Fruit fly (Drosophila melanogaster) whole organism, embryonic: ENCODE results near the gene CG31792.

Experiments
- Aef1 ChIP-seq: fragments of 200-800 bp; sonication (Bioruptor generic); IDR thresholded peaks from 3 replicates; pipeline ENCODE4 v1.3.6; 2022; ENCODE audit warnings: missing biosample characterization, missing genetic modification characterization
- C15 ChIP-seq: fragments of 200-800 bp; sonication (Bioruptor generic); IDR thresholded peaks from 3 replicates; pipeline ENCODE4 v1.3.6; 2022; ENCODE audit warnings: missing biosample characterization, missing genetic modification characterization
- CG10543 ChIP-seq: fragments of 200-800 bp; sonication (Bioruptor generic); optimal IDR thresholded peaks from 3 replicates; lab custom pipeline; 2017; ENCODE audit warnings: missing biosample characterization, mild to moderate bottlenecking, missing genetic modification characterization, moderate library complexity
- CG11093 ChIP-seq: fragments of 200-800 bp; sonication (Bioruptor generic); IDR thresholded peaks from 3 replicates; pipeline ENCODE4 v1.3.6; 2022; ENCODE audit warnings: missing biosample characterization, missing genetic modification characterization
- CG11398 ChIP-seq: fragments of 200-800 bp; sonication (Bioruptor generic); optimal IDR thresholded peaks from 2 replicates; lab custom pipeline; 2016; ENCODE audit warnings: missing biosample characterization, missing genetic modification characterization
- CG12071 ChIP-seq: fragments of 200-800 bp; sonication (Bioruptor generic); optimal IDR thresholded peaks from 3 replicates; lab custom pipeline; 2018; ENCODE audit warnings: missing biosample characterization, mild to moderate bottlenecking, missing genetic modification characterization
- CG12104 ChIP-seq: fragments of 200-800 bp; sonication (Bioruptor generic); optimal IDR thresholded peaks from 3 replicates; lab custom pipeline; 2016; ENCODE audit warnings: missing biosample characterization, missing genetic modification characterization
- CG14050 ChIP-seq: fragments of 200-800 bp; sonication (Bioruptor generic); IDR thresholded peaks from 3 replicates; pipeline ENCODE4 v1.3.6; 2022; ENCODE audit warnings: missing biosample characterization, missing genetic modification characterization
- CG15269 ChIP-seq: fragments of 200-800 bp; sonication (Bioruptor generic); optimal IDR thresholded peaks from 2 replicates; lab custom pipeline; 2018; ENCODE audit warnings: missing biosample characterization, mild to moderate bottlenecking, missing genetic modification characterization, moderate library complexity
- CG15479 ChIP-seq: fragments of 200-800 bp; sonication (Bioruptor generic); optimal IDR thresholded peaks from 3 replicates; lab custom pipeline; 2019; ENCODE audit warnings: missing biosample characterization, mild to moderate bottlenecking, missing genetic modification characterization, moderate library complexity
- CG15601 ChIP-seq: fragments of 200-800 bp; sonication (Bioruptor generic); optimal IDR thresholded peaks from 3 replicates; lab custom pipeline; 2019; ENCODE audit warnings: missing biosample characterization, mild to moderate bottlenecking, missing genetic modification characterization, moderate library complexity
- CG16813 ChIP-seq: fragments of 200-800 bp; sonication (Bioruptor generic); IDR thresholded peaks from 3 replicates; pipeline ENCODE4 v1.3.6; 2022; ENCODE audit warnings: missing biosample characterization, missing genetic modification characterization; ENCODE audit not compliant: partially characterized antibody
- CG17359 ChIP-seq: fragments of 200-800 bp; sonication (Bioruptor generic); optimal IDR thresholded peaks from 3 replicates; lab custom pipeline; 2018; ENCODE audit warnings: missing biosample characterization, mild to moderate bottlenecking, missing genetic modification characterization, moderate library complexity
- CG34224 ChIP-seq: fragments of 200-800 bp; sonication (Bioruptor generic); IDR thresholded peaks from 3 replicates; pipeline ENCODE4 v1.3.6; 2022; ENCODE audit warnings: missing biosample characterization, missing genetic modification characterization; ENCODE audit not compliant: partially characterized antibody
- CG5245 ChIP-seq: fragments of 200-800 bp; sonication (Bioruptor generic); optimal IDR thresholded peaks from 3 replicates; lab custom pipeline; 2016; ENCODE audit warnings: missing biosample characterization, missing genetic modification characterization
- CG6813 ChIP-seq: fragments of 200-800 bp; sonication (Bioruptor generic); optimal IDR thresholded peaks from 2 replicates; lab custom pipeline; 2017; ENCODE audit warnings: missing biosample characterization, missing genetic modification characterization, mild to moderate bottlenecking, moderate library complexity, missing genetic modification reagents
- CG7556 ChIP-seq: fragments of 200-800 bp; sonication (Bioruptor generic); optimal IDR thresholded peaks from 2 replicates; lab custom pipeline; 2017; ENCODE audit warnings: missing biosample characterization, mild to moderate bottlenecking, missing genetic modification characterization
- CG7963 ChIP-seq: fragments of 200-800 bp; sonication (Bioruptor generic); IDR thresholded peaks from 3 replicates; pipeline ENCODE4 v1.3.6; 2022; ENCODE audit warnings: missing biosample characterization, missing genetic modification characterization; ENCODE audit not compliant: partially characterized antibody
- CG8765 ChIP-seq: fragments of 200-800 bp; sonication (Bioruptor generic); IDR thresholded peaks from 2 replicates; pipeline ENCODE4 v1.3.6; 2022; ENCODE audit warnings: missing biosample characterization, missing genetic modification characterization
- CG8944 ChIP-seq: fragments of 200-800 bp; sonication (Bioruptor generic); optimal IDR thresholded peaks from 3 replicates; lab custom pipeline; 2016; ENCODE audit warnings: missing biosample characterization, missing genetic modification characterization
- CG9215 ChIP-seq: fragments of 200-800 bp; sonication (Bioruptor generic); IDR thresholded peaks from 2 replicates; pipeline ENCODE4 v1.3.6; 2022; ENCODE audit warnings: missing biosample characterization, missing genetic modification characterization
- CG9437 ChIP-seq: fragments of 200-800 bp; sonication (Bioruptor generic); optimal IDR thresholded peaks from 2 replicates; lab custom pipeline; 2018; ENCODE audit warnings: missing biosample characterization, mild to moderate bottlenecking, missing genetic modification characterization
- Deaf1 ChIP-seq: fragments of 200-800 bp; optimal IDR thresholded peaks from 3 replicates; lab custom pipeline; 2019; ENCODE audit warnings: missing biosample characterization, mild to moderate bottlenecking, missing genetic modification characterization, moderate library complexity
- Drgx ChIP-seq: fragments of 200-800 bp; sonication (Bioruptor generic); IDR thresholded peaks from 2 replicates; pipeline ENCODE4 v1.3.6; 2022; ENCODE audit warnings: missing biosample characterization, missing genetic modification characterization
- Gug ChIP-seq: fragments of 200-800 bp; sonication (Bioruptor generic); IDR thresholded peaks from 4 replicates; pipeline ENCODE4 v1.3.6; 2022; ENCODE audit warnings: missing biosample characterization, missing genetic modification characterization
- H15 ChIP-seq: fragments of 200-800 bp; sonication (Bioruptor generic); IDR thresholded peaks from 3 replicates; pipeline ENCODE4 v1.3.6; 2022; ENCODE audit warnings: missing biosample characterization, missing genetic modification characterization
- HLHmδ ChIP-seq: fragments of 200-800 bp; sonication (Bioruptor generic); optimal IDR thresholded peaks from 2 replicates; lab custom pipeline; 2018; ENCODE audit warnings: missing biosample characterization, mild to moderate bottlenecking, missing genetic modification characterization, moderate library complexity
- Hey ChIP-seq: fragments of 200-800 bp; sonication (Bioruptor generic); optimal IDR thresholded peaks from 3 replicates; lab custom pipeline; 2018; ENCODE audit warnings: missing biosample characterization, mild to moderate bottlenecking, missing genetic modification characterization
- Kr ChIP-seq: fragments of 200-800 bp; sonication (Bioruptor generic); optimal IDR thresholded peaks from 2 replicates; lab custom pipeline; 2017; ENCODE audit warnings: missing biosample characterization, mild to moderate bottlenecking, missing genetic modification characterization
- Mrtf ChIP-seq: fragments of 200-800 bp; sonication (Bioruptor generic); IDR thresholded peaks from 3 replicates; pipeline ENCODE4 v1.3.6; 2022; ENCODE audit warnings: missing biosample characterization, missing genetic modification characterization
- NFAT ChIP-seq: fragments of 200-800 bp; sonication (Bioruptor generic); IDR thresholded peaks from 2 replicates; pipeline ENCODE4 v1.3.6; 2022; ENCODE audit warnings: missing biosample characterization, missing genetic modification characterization
- NK7.1 ChIP-seq: fragments of 200-800 bp; sonication (Bioruptor generic); optimal IDR thresholded peaks from 3 replicates; lab custom pipeline; 2016; ENCODE audit warnings: missing biosample characterization, missing genetic modification characterization
- Nf-YB ChIP-seq: fragments of 200-800 bp; sonication (Bioruptor generic); optimal IDR thresholded peaks from 3 replicates; lab custom pipeline; 2019; ENCODE audit warnings: missing biosample characterization, mild to moderate bottlenecking, missing genetic modification characterization, moderate library complexity
- Poxn ChIP-seq: fragments of 200-800 bp; sonication (Bioruptor generic); IDR thresholded peaks from 2 replicates; pipeline ENCODE4 v1.3.6; 2022; ENCODE audit warnings: missing biosample characterization, missing genetic modification characterization
- Side ChIP-seq: fragments of 200-800 bp; sonication (Bioruptor generic); optimal IDR thresholded peaks from 2 replicates; lab custom pipeline; 2016; ENCODE audit warnings: missing biosample characterization, missing genetic modification characterization
- Sox102F ChIP-seq: fragments of 200-800 bp; sonication (Bioruptor generic); optimal IDR thresholded peaks from 2 replicates; lab custom pipeline; 2018; ENCODE audit warnings: missing biosample characterization, mild to moderate bottlenecking, missing genetic modification characterization, moderate library complexity
- Taf1 ChIP-seq: fragments of 200-800 bp; sonication (Bioruptor generic); IDR thresholded peaks from 2 replicates; pipeline ENCODE4 v1.3.6; 2022; ENCODE audit warnings: missing biosample characterization, missing genetic modification characterization
- Trl ChIP-seq, 3 experiments: fragments of >200 bp in 2 of 3; fragments of 200-800 bp in 1 of 3; sonication (Bioruptor generic) in 1 of 3; optimal IDR thresholded peaks; 2 replicates in 1 of 3; 3 replicates in 2 of 3; lab custom pipeline; 2016 to 2017; ENCODE audit warnings: missing biosample characterization in 1 of 3, missing genetic modification characterization in 1 of 3
- YL-1 ChIP-seq: fragments of 200-800 bp; sonication (Bioruptor generic); optimal IDR thresholded peaks from 3 replicates; lab custom pipeline; 2017; ENCODE audit warnings: missing biosample characterization, mild to moderate bottlenecking, missing genetic modification characterization
- ab ChIP-seq: fragments of 200-800 bp; sonication (Bioruptor generic); optimal IDR thresholded peaks from 2 replicates; lab custom pipeline; 2016; ENCODE audit warnings: missing biosample characterization, missing genetic modification characterization
- ac ChIP-seq: fragments of 200-800 bp; sonication (Bioruptor generic); optimal IDR thresholded peaks from 3 replicates; lab custom pipeline; 2017; ENCODE audit warnings: missing biosample characterization, mild to moderate bottlenecking, missing genetic modification characterization
- ara ChIP-seq: fragments of 200-800 bp; sonication (Bioruptor generic); IDR thresholded peaks from 2 replicates; pipeline ENCODE4 v1.3.6; 2022; ENCODE audit warnings: missing biosample characterization, missing genetic modification characterization
- disco-r ChIP-seq: fragments of 200-800 bp; sonication (Bioruptor generic); optimal IDR thresholded peaks from 2 replicates; lab custom pipeline; 2016; ENCODE audit warnings: missing biosample characterization, missing genetic modification characterization
- fd64A ChIP-seq: fragments of 200-800 bp; sonication (Bioruptor generic); optimal IDR thresholded peaks from 3 replicates; lab custom pipeline; 2018; ENCODE audit warnings: missing biosample characterization, mild to moderate bottlenecking, missing genetic modification characterization
- fu2 ChIP-seq: fragments of 200-800 bp; sonication (Bioruptor generic); optimal IDR thresholded peaks from 2 replicates; lab custom pipeline; 2016; ENCODE audit warnings: missing biosample characterization, missing genetic modification characterization
- grn ChIP-seq: fragments of 200-800 bp; sonication (Bioruptor generic); optimal IDR thresholded peaks from 3 replicates; lab custom pipeline; 2017; ENCODE audit warnings: missing biosample characterization, missing genetic modification characterization
- lola ChIP-seq, 3 experiments: fragments of >200 bp in 2 of 3; fragments of 200-800 bp in 1 of 3; sonication (Bioruptor generic) in 1 of 3; optimal IDR thresholded peaks; 2 replicates each; lab custom pipeline; 2017 to 2019; ENCODE audit warnings: missing biosample characterization in 3 of 3, missing genetic modification characterization in 3 of 3, mild to moderate bottlenecking in 1 of 3, moderate library complexity in 1 of 3
- pho ChIP-seq: fragments of 200-800 bp; sonication (Bioruptor generic); optimal IDR thresholded peaks from 2 replicates; lab custom pipeline; 2016; ENCODE audit warnings: missing biosample characterization, missing genetic modification characterization
- salm ChIP-seq: fragments of 200-800 bp; sonication (Bioruptor generic); optimal IDR thresholded peaks from 2 replicates; lab custom pipeline; 2018; ENCODE audit warnings: missing biosample characterization, mild to moderate bottlenecking, missing genetic modification characterization
- stwl ChIP-seq: fragments of 200-800 bp; sonication (Bioruptor generic); optimal IDR thresholded peaks from 3 replicates; lab custom pipeline; 2018; ENCODE audit warnings: missing biosample characterization, mild to moderate bottlenecking, missing genetic modification characterization, moderate library complexity
- zf30C ChIP-seq: fragments of 200-800 bp; sonication (Bioruptor generic); optimal IDR thresholded peaks from 3 replicates; lab custom pipeline; 2018; ENCODE audit warnings: missing biosample characterization, mild to moderate bottlenecking, missing genetic modification characterization

CG31792 gene

DNA sequence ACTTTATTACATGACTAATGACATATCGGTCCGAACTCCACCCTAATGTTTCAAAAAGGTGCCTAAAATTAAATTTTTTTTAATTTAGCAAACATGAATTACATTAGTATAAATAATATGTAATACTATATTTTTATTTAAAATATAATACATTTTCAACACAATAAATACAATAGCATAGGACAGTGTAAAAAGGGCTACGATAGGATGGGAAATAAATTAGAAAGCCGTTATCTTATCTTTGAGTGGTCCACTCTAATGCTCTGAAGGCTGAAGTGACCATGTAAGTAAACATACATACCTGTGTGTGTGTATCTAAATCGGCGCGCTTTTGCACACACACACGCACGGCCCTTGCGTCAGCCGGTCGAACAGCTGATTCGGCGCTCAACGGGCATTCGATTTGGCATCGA is 5.7 kb downstream of the CG31792 start, which contains the start of gene CG31793 (continued):
- TF ChIP-seq Kr, result no peak
- TF ChIP-seq C15 (GFP tag; lab: Robert Waterston, UW), result no peak
- TF ChIP-seq CG7963 (GFP tag; lab: Robert Waterston, UW), result no peak
- no peak for TF ChIP-seq Hey
- TF ChIP-seq stwl (tag; lab: Kevin White, UChicago), result no peak
- TF ChIP-seq ara (GFP tag; lab: Robert Waterston, UW), result no peak
- TF ChIP-seq NFAT (GFP tag; lab: Robert Waterston, UW), result peak; percentile 41; the same call in 1 of the 2 replicates
- no peak for TF ChIP-seq CG11398 (GFP tag; lab: Kevin White, UChicago)
- no peak for TF ChIP-seq pho (GFP tag; lab: Kevin White, UChicago)
- no peak for TF ChIP-seq lola (GFP tag; optimal IDR thresholded peaks at IDR 0.05; lab: Kevin White, UChicago)
- TF ChIP-seq fu2, result no peak
- no peak for TF ChIP-seq Side (GFP tag; lab: Kevin White, UChicago)
- TF ChIP-seq CG10543, result peak; percentile 67
- no peak for TF ChIP-seq Gug (GFP tag; lab: Robert Waterston, UW)
- peak; percentile 40 for TF ChIP-seq CG9437 (GFP tag; lab: Kevin White, UChicago)
- TF ChIP-seq ac (GFP tag; lab: Kevin White, UChicago), result no peak
- TF ChIP-seq CG14050 (GFP tag; lab: Robert Waterston, UW), result peak; percentile 12; the same call in 1 of the 3 replicates
- TF ChIP-seq Mrtf (GFP tag; lab: Robert Waterston, UW), result no peak
- no peak for TF ChIP-seq H15 (GFP tag; lab: Robert Waterston, UW)
- peak; percentile 42 for TF ChIP-seq Deaf1 (tag; lab: Kevin White, UChicago)
- peak; percentile 69 for TF ChIP-seq CG15479 (GFP tag; lab: Kevin White, UChicago)
- peak; percentile 72 for TF ChIP-seq CG7556 (GFP tag; lab: Kevin White, UChicago)
- TF ChIP-seq CG34224 (GFP tag; lab: Robert Waterston, UW), result peak; percentile 52; the same call in 2 of the 3 replicates
- TF ChIP-seq CG9215, result no peak
- TF ChIP-seq Nf-YB (GFP tag; lab: Kevin White, UChicago), result peak; percentile 19
- TF ChIP-seq CG16813 (GFP tag; lab: Robert Waterston, UW), result no peak
- no peak for TF ChIP-seq grn
- TF ChIP-seq zf30C, result no peak
- TF ChIP-seq disco-r (GFP tag; lab: Kevin White, UChicago), result no peak
- no peak for TF ChIP-seq CG8944 (GFP tag; lab: Kevin White, UChicago)
- no peak for TF ChIP-seq Taf1
- TF ChIP-seq NK7.1, result no peak
- TF ChIP-seq CG11093 (GFP tag; lab: Robert Waterston, UW), result no peak
- TF ChIP-seq CG15601 (tag; lab: Kevin White, UChicago), result no peak
- TF ChIP-seq fd64A, result no peak
- TF ChIP-seq ab (GFP tag; lab: Kevin White, UChicago), result no peak
- no peak for TF ChIP-seq CG5245 (GFP tag; lab: Kevin White, UChicago)
- no peak for TF ChIP-seq Poxn (GFP tag; lab: Robert Waterston, UW)
- no peak for TF ChIP-seq CG8765 (GFP tag; lab: Robert Waterston, UW)
- no peak for TF ChIP-seq YL-1 (GFP tag; lab: Kevin White, UChicago)
- TF ChIP-seq CG6813, result peak; percentile 37
- TF ChIP-seq Drgx (GFP tag; lab: Robert Waterston, UW), result peak; percentile 73
- TF ChIP-seq Sox102F (GFP tag; lab: Kevin White, UChicago), result peak; percentile 58
- no peak for TF ChIP-seq salm (tag; lab: Kevin White, UChicago)
- 0 out of 3 replicates have a peak, but pooled peaks have one; percentile 16 for TF ChIP-seq Aef1
- TF ChIP-seq CG17359 (tag; lab: Kevin White, UChicago), result peak; percentile 52
- TF ChIP-seq CG15269 (tag; lab: Kevin White, UChicago), result peak; percentile 76
- no peak for TF ChIP-seq CG12071 (GFP tag; lab: Kevin White, UChicago)
- no peak for TF ChIP-seq Trl (optimal IDR thresholded peaks at IDR 0.05; lab: Kevin White, UChicago)
- TF ChIP-seq Trl (GFP tag; optimal IDR thresholded peaks at IDR 0.05; lab: Kevin White, UChicago), result no peak
- TF ChIP-seq HLHmδ (GFP tag; lab: Kevin White, UChicago), result no peak
- peak; percentile 10 for TF ChIP-seq CG12104 (GFP tag; lab: Kevin White, UChicago)
